Worm (Caenorhabditis elegans): ENCODE data around the gene frpr-4.

- TF ChIP-seq madf-9 (GFP tag; conservative IDR thresholded peaks at IDR 0.05) = no peak
- no peak for TF ChIP-seq Y48G9A.11 (GFP tag; IDR thresholded peaks at IDR 0.05)
- no peak for TF ChIP-seq R02D3.7 (tag; optimal IDR thresholded peaks at IDR 0.05)
- no peak for TF ChIP-seq nhr-237 (tag; optimal IDR thresholded peaks at IDR 0.05)
- TF ChIP-seq ama-1 (optimal IDR thresholded peaks at IDR 0.05) = no peak
- TF ChIP-seq vab-7 (GFP tag; IDR thresholded peaks at IDR 0.05) = no peak
- TF ChIP-seq lin-13 (GFP tag; optimal IDR thresholded peaks at IDR 0.05) = no peak
- no peak for TF ChIP-seq nhr-76 (tag; optimal IDR thresholded peaks at IDR 0.05)
Observed at ce11 chrII:5228662-5229061, 26.7 kb downstream of the frpr-4 start.

Measured in whole organism, L4 larva.